Worm (Caenorhabditis elegans): ENCODE results near the gene F54A3.2.

ce11 chrII:2204077-2204476 lies 39.4 kb upstream of the F54A3.2 start, which contains the start of gene Y59C2A.2:
- TF ChIP-seq B0310.2 (tag; optimal IDR thresholded peaks at IDR 0.05) (no peak), pes-1 (GFP tag; IDR thresholded peaks at IDR 0.05) (no peak), scrt-1 (GFP tag; IDR thresholded peaks at IDR 0.05) (no peak)

Measured in whole organism, early embryonic.